Fruit fly (Drosophila melanogaster) whole organism, adult: ENCODE results near the gene CG42564.
A peak's percentile ranks its signal among the peaks of the same experiment; 100 is the strongest.

Experiments
- CG11617 ChIP-seq: fragments of 200-800 bp; sonication (Bioruptor generic); optimal IDR thresholded peaks from 2 replicates; lab custom pipeline; 2017; ENCODE audit warnings: mild to moderate bottlenecking, missing biosample characterization, missing genetic modification reagents, missing genetic modification characterization
- CG12768 ChIP-seq: fragments of 200-800 bp; sonication (Bioruptor generic); optimal IDR thresholded peaks from 2 replicates; lab custom pipeline; 2017; ENCODE audit warnings: missing biosample characterization, missing genetic modification characterization, mild to moderate bottlenecking, moderate library complexity, missing genetic modification reagents
- CG14711 ChIP-seq: fragments of 200-800 bp; sonication (Bioruptor generic); optimal IDR thresholded peaks from 2 replicates; lab custom pipeline; 2018; ENCODE audit warnings: missing biosample characterization, mild to moderate bottlenecking, missing genetic modification characterization, moderate library complexity
- CG1620 ChIP-seq: fragments of 200-800 bp; sonication (Bioruptor generic); optimal IDR thresholded peaks from 2 replicates; lab custom pipeline; 2016; ENCODE audit warnings: missing biosample characterization, missing genetic modification characterization
- CG33017 ChIP-seq: fragments of 200-800 bp; sonication (Bioruptor generic); optimal IDR thresholded peaks from 2 replicates; lab custom pipeline; 2018; ENCODE audit warnings: missing biosample characterization, mild to moderate bottlenecking, missing genetic modification characterization, moderate library complexity
- CG5204 ChIP-seq: fragments of 200-800 bp; sonication (Bioruptor generic); optimal IDR thresholded peaks from 2 replicates; lab custom pipeline; 2016; ENCODE audit warnings: missing biosample characterization, missing genetic modification characterization
- CG7045 ChIP-seq: fragments of 200-800 bp; sonication (Bioruptor generic); optimal IDR thresholded peaks from 2 replicates; lab custom pipeline; 2017; ENCODE audit warnings: missing biosample characterization, mild to moderate bottlenecking, missing genetic modification characterization
- CG7101 ChIP-seq: fragments of 200-800 bp; sonication (Bioruptor generic); optimal IDR thresholded peaks from 2 replicates; lab custom pipeline; 2018; ENCODE audit warnings: missing biosample characterization, mild to moderate bottlenecking, missing genetic modification characterization, moderate library complexity
- Clk ChIP-seq: fragments of 200-800 bp; sonication (Bioruptor generic); optimal IDR thresholded peaks from 2 replicates; lab custom pipeline; 2017; ENCODE audit warnings: missing biosample characterization, missing genetic modification characterization
- Crg-1 ChIP-seq: fragments of 200-800 bp; sonication (Bioruptor generic); optimal IDR thresholded peaks from 2 replicates; lab custom pipeline; 2016; ENCODE audit warnings: missing biosample characterization, missing genetic modification characterization
- Hr96 ChIP-seq: fragments of 200-800 bp; sonication (Bioruptor generic); optimal IDR thresholded peaks from 2 replicates; lab custom pipeline; 2016; ENCODE audit warnings: missing biosample characterization, missing genetic modification characterization
- Mnt ChIP-seq: fragments of 200-800 bp; sonication (Bioruptor generic); optimal IDR thresholded peaks from 2 replicates; lab custom pipeline; 2016; ENCODE audit warnings: missing biosample characterization, mild to moderate bottlenecking, missing genetic modification characterization
- bab1 ChIP-seq: fragments of 200-800 bp; sonication (Bioruptor generic); optimal IDR thresholded peaks from 3 replicates; lab custom pipeline; 2019; ENCODE audit warnings: missing biosample characterization, mild to moderate bottlenecking, missing genetic modification characterization, moderate library complexity
- cic ChIP-seq: fragments of 200-800 bp; sonication (Bioruptor generic); optimal IDR thresholded peaks from 2 replicates; lab custom pipeline; 2017; ENCODE audit warnings: missing biosample characterization, mild to moderate bottlenecking, missing genetic modification characterization, moderate library complexity
- cnc ChIP-seq, 2 experiments: fragments of >200 bp; optimal IDR thresholded peaks; 2 replicates each; lab custom pipeline; 2017
- kay ChIP-seq: fragments of 200-800 bp; sonication (Bioruptor generic); peaks from one replicate; lab custom pipeline; 2016; ENCODE audit warnings: missing biosample characterization, missing genetic modification characterization, borderline replicate concordance
- ovo ChIP-seq: fragments of 200-800 bp; sonication (Bioruptor generic); optimal IDR thresholded peaks from 2 replicates; lab custom pipeline; 2016; ENCODE audit warnings: missing biosample characterization, missing genetic modification characterization
- pad ChIP-seq: fragments of 200-800 bp; sonication (Bioruptor generic); optimal IDR thresholded peaks from 3 replicates; lab custom pipeline; 2017; ENCODE audit warnings: missing biosample characterization, missing genetic modification characterization, mild to moderate bottlenecking, moderate library complexity, missing genetic modification reagents
- tj ChIP-seq: fragments of 200-800 bp; sonication (Bioruptor generic); optimal IDR thresholded peaks from 3 replicates; lab custom pipeline; 2017; ENCODE audit warnings: missing biosample characterization, mild to moderate bottlenecking, missing genetic modification characterization, moderate library complexity
- toe ChIP-seq: fragments of 200-800 bp; sonication (Bioruptor generic); optimal IDR thresholded peaks from 2 replicates; lab custom pipeline; 2016; ENCODE audit warnings: missing biosample characterization, missing genetic modification characterization

The CG42564 gene

dm6 chr3R:6405239-6405638 is 31.0 kb downstream of the CG42564 start:
- TF ChIP-seq toe (GFP tag; lab: Kevin White, UChicago) (no peak), kay (GFP tag; lab: Kevin White, UChicago) (no peak), CG5204 (no peak), CG1620 (no peak), Hr96 (GFP tag; lab: Kevin White, UChicago) (no peak), Clk (no peak), bab1 (GFP tag; lab: Kevin White, UChicago) (no peak), CG14711 (no peak), Mnt (GFP tag; lab: Kevin White, UChicago) (no peak), CG7101 (no peak), CG33017 (tag; lab: Kevin White, UChicago) (no peak), CG12768 (no peak), cic (GFP tag; lab: Kevin White, UChicago) (no peak), Crg-1 (no peak), ovo (GFP tag; lab: Kevin White, UChicago) (no peak), cnc (optimal IDR thresholded peaks at IDR 0.05; lab: Kevin White, UChicago) (no peak), CG11617 (GFP tag; lab: Kevin White, UChicago) (no peak)

DNA sequence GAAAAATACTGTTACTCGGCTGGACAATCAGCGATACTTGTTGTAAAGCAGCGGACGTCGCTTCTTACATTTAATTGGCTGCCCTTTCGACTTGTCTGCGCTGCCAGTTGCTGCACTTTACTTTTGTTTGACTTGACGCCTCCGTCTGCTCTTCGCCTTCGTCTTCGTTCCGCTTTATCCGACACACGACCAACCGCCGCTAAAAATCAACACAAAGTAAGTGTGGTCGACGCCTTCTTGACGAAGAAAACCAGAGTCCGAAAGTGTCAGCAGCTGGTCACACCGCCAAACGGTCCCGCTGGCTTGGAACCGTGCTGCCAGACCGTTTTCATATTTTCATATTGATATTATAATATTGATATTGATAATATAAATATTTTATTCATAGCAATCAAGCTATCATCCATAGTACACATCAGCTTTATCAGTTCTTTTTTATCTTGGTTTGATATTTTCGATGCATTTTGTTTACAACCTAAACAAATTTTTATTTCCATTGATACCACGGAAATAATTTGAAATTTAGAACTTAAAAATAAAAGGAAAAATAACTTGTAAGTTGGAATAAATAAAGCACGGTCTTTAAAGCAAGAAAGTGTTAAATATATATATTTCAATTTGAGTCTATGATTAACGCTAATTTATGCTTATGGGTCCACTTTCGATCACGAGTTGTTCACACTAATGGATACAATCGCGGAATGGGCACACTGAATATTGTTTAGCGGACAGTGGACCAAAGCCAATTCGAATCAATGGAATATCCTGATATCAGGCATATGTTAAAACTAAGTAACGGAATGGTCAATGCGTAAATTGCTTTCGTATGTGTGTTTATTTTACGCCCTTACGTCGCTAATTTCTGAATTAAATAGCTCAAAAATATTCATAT is 31.6 kb downstream of the CG42564 start, which contains the start of gene Dmtn:
Gene Dmtn (minus strand): TSS at position 222 of the 892 bp plus-strand sequence.
- TF ChIP-seq pad (GFP tag; lab: Kevin White, UChicago) (no peak), cic (GFP tag; lab: Kevin White, UChicago) (peak; percentile 14), Mnt (GFP tag; lab: Kevin White, UChicago) (peak; percentile 54), cnc (optimal IDR thresholded peaks at IDR 0.05; lab: Kevin White, UChicago) (no peak), CG12768 (peak; percentile 27), tj (GFP tag; lab: Kevin White, UChicago) (peak; percentile 22), kay (GFP tag; lab: Kevin White, UChicago) (no peak), CG5204 (no peak), CG14711 (peak; percentile 25), CG7101 (peak; percentile 54), CG11617 (GFP tag; lab: Kevin White, UChicago) (peak; percentile 15), Clk (no peak), Crg-1 (no peak), Hr96 (GFP tag; lab: Kevin White, UChicago) (no peak), CG7045 (GFP tag; lab: Kevin White, UChicago) (no peak), toe (GFP tag; lab: Kevin White, UChicago) (peak; percentile 67), bab1 (GFP tag; lab: Kevin White, UChicago) (peak; percentile 74), ovo (GFP tag; lab: Kevin White, UChicago) (peak; percentile 50), CG33017 (tag; lab: Kevin White, UChicago) (peak; percentile 42), CG1620 (peak; percentile 16)

DNA sequence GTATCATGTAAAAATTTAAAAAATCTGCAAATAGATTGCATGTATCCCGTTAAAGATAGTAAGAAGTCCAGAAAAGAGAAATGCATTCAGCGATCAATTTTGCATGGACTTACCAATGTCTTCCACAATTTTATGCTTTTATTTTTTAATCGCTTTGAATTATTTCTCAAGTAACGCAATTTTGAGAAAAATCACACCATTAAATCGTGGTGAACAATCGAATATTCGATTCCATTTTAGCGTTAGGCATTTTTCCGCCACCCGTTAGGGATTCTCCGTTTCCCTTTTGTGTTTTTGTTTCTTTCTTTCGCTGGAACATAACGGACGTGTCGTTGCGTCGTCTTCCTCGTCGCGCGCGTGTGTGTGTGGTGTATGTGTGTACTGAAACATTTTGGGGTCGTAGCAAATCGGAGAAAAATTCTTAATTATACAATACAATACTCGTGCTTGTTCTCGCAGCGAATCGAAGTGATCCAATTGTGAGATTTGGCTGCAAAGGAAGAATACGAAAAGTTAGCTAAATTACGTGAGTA is 32.4 kb downstream of the CG42564 start, which contains the start of gene gpp:
Gene gpp (plus strand): TSS at position 290 of the 533 bp plus-strand sequence.
- TF ChIP-seq CG7101 (peak; percentile 51), pad (GFP tag; lab: Kevin White, UChicago) (peak; percentile 50), Mnt (GFP tag; lab: Kevin White, UChicago) (peak; percentile 61), CG7045 (GFP tag; lab: Kevin White, UChicago) (no peak), Crg-1 (no peak), kay (GFP tag; lab: Kevin White, UChicago) (peak; percentile 24), bab1 (GFP tag; lab: Kevin White, UChicago) (peak; percentile 58), Hr96 (GFP tag; lab: Kevin White, UChicago) (no peak), CG14711 (peak; percentile 34), CG11617 (GFP tag; lab: Kevin White, UChicago) (no peak), CG12768 (no peak), cic (GFP tag; lab: Kevin White, UChicago) (peak; percentile 41), CG33017 (tag; lab: Kevin White, UChicago) (no peak), CG1620 (peak; percentile 43), ovo (GFP tag; lab: Kevin White, UChicago) (peak; percentile 67)

DNA sequence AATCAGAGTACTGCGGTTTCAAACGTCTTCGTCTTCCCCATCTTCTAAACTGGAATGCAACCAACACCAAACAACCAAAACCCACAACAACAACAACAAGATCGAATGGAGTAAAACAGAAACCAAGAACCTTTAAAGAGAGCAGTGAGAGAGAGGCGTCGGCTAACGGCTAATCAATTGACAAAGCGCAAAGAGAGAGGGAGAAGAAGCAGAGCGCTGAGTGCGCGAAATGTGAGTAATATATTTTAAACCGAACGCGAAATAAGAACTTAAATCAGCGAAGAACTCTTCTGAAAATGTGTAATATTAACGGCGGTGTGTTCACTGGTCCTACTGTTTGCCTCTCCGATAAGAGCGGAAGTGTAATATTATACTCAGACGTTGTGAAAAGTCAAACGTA is 33.3 kb downstream of the CG42564 start:
- TF ChIP-seq tj (GFP tag; lab: Kevin White, UChicago) (peak; percentile 95), CG33017 (tag; lab: Kevin White, UChicago) (no peak)

dm6 chr3R:6408467-6408866 is 34.2 kb downstream of the CG42564 start:
- TF ChIP-seq kay (GFP tag; lab: Kevin White, UChicago): no peak
- TF ChIP-seq ovo (GFP tag; lab: Kevin White, UChicago): no peak
- TF ChIP-seq CG1620: no peak
- TF ChIP-seq CG5204: no peak
- no peak for TF ChIP-seq Hr96 (GFP tag; lab: Kevin White, UChicago)
- no peak for TF ChIP-seq tj (GFP tag; lab: Kevin White, UChicago)

dm6 chr3R:6409153-6409571 is 34.9 kb downstream of the CG42564 start:
- TF ChIP-seq bab1 (GFP tag; lab: Kevin White, UChicago): no peak
- TF ChIP-seq cic (GFP tag; lab: Kevin White, UChicago): peak; percentile 67
- no peak for TF ChIP-seq CG7101
- no peak for TF ChIP-seq CG33017 (tag; lab: Kevin White, UChicago)
- TF ChIP-seq CG11617 (GFP tag; lab: Kevin White, UChicago): no peak
- peak; percentile 95 for TF ChIP-seq kay (GFP tag; lab: Kevin White, UChicago)
- TF ChIP-seq ovo (GFP tag; lab: Kevin White, UChicago): peak; percentile 43
- TF ChIP-seq cnc (optimal IDR thresholded peaks at IDR 0.05; lab: Kevin White, UChicago): no peak
- TF ChIP-seq Clk: no peak
- TF ChIP-seq CG14711: no peak
- TF ChIP-seq toe (GFP tag; lab: Kevin White, UChicago): no peak
- peak; percentile 6 for TF ChIP-seq pad (GFP tag; lab: Kevin White, UChicago)
- TF ChIP-seq Hr96 (GFP tag; lab: Kevin White, UChicago): no peak
- peak; percentile 37 for TF ChIP-seq CG12768
- no peak for TF ChIP-seq Crg-1
- TF ChIP-seq CG7045 (GFP tag; lab: Kevin White, UChicago): no peak
- TF ChIP-seq tj (GFP tag; lab: Kevin White, UChicago): no peak
- TF ChIP-seq Mnt (GFP tag; lab: Kevin White, UChicago): peak; percentile 43
- no peak for TF ChIP-seq CG5204
- no peak for TF ChIP-seq CG1620
